Worm (Caenorhabditis elegans) whole organism, young adult: Measurements from ENCODE around the gene C09F9.1.

Source experiments
- B0261.1 ChIP-seq: sonication (generic microtip); optimal IDR thresholded peaks from 2 replicates; lab custom pipeline; 2016; ENCODE audit warnings: mild to moderate bottlenecking, missing genetic modification characterization, moderate library complexity, missing compliant biosample characterization
- F37B4.10 ChIP-seq: fragments of 200-800 bp; sonication (Bioruptor generic); IDR thresholded peaks from 2 replicates; pipeline ENCODE4 v1.3.6; 2022; ENCODE audit warnings: missing genetic modification characterization, missing compliant biosample characterization
- bed-1 ChIP-seq: fragments of 200-800 bp; sonication (Bioruptor generic); IDR thresholded peaks from 2 replicates; pipeline ENCODE4 v1.3.6; 2022; ENCODE audit warnings: missing genetic modification reagents, missing genetic modification characterization, missing compliant biosample characterization
- ceh-91 ChIP-seq: fragments of 200-800 bp; sonication (Bioruptor generic); IDR thresholded peaks from 2 replicates; pipeline ENCODE4 v1.3.6; 2022; ENCODE audit warnings: missing genetic modification reagents, missing genetic modification characterization, missing compliant biosample characterization
- chd-7 ChIP-seq: sonication (generic microtip); optimal IDR thresholded peaks from 2 replicates; lab custom pipeline; 2016; ENCODE audit warnings: mild to moderate bottlenecking, missing genetic modification characterization, moderate library complexity, missing compliant biosample characterization
- efl-1 ChIP-seq: fragments of 150-350 bp; optimal IDR thresholded peaks from 2 replicates; lab custom pipeline; 2014; ENCODE audit warnings: missing biosample characterization, missing genetic modification reagents, missing genetic modification characterization
- hsf-1 ChIP-seq: fragments of 200-800 bp; sonication (Bioruptor generic); IDR thresholded peaks from 2 replicates; pipeline ENCODE4 v1.3.6; 2022; ENCODE audit warnings: missing genetic modification reagents, missing genetic modification characterization, missing compliant biosample characterization
- pbrm-1 ChIP-seq: fragments of 200-800 bp; sonication (Bioruptor generic); IDR thresholded peaks from 2 replicates; pipeline ENCODE4 v1.3.6; 2022; ENCODE audit warnings: missing genetic modification reagents, missing genetic modification characterization, missing compliant biosample characterization
- snpc-4 ChIP-seq, 5 experiments: fragments of 150-350 bp in 1 of 5; sonication (generic microtip) in 4 of 5; optimal IDR thresholded peaks; 2 replicates each; lab custom pipeline; 2014 to 2018; ENCODE audit warnings: missing genetic modification characterization in 5 of 5, missing biosample characterization in 3 of 5, antibody characterized with exemption in 2 of 5, mild to moderate bottlenecking in 2 of 5, missing compliant biosample characterization in 2 of 5, missing genotype in 2 of 5, moderate library complexity in 2 of 5, missing genetic modification reagents in 1 of 5
- somi-1 ChIP-seq: fragments of 200-800 bp; sonication (Bioruptor generic); optimal IDR thresholded peaks from 2 replicates; lab custom pipeline; 2018; ENCODE audit warnings: mild to moderate bottlenecking, missing genetic modification characterization, missing compliant biosample characterization

ce11 chrII:14706479-14706878, 8.3 kb downstream of the C09F9.1 start:
- no peak for TF ChIP-seq bed-1 (GFP tag; lab: Robert Waterston, UW)
- no peak for TF ChIP-seq somi-1 (GFP tag; lab: Kevin White, UChicago)
- no peak for TF ChIP-seq pbrm-1 (GFP tag; lab: Robert Waterston, UW)
- no peak for TF ChIP-seq efl-1
- no peak for TF ChIP-seq F37B4.10
- TF ChIP-seq chd-7 (tag; lab: Kevin White, UChicago), result no peak
- no peak for TF ChIP-seq hsf-1 (GFP tag; lab: Robert Waterston, UW)
- no peak for TF ChIP-seq snpc-4 (GFP tag; optimal IDR thresholded peaks at IDR 0.05; lab: Kevin White, UChicago)
- TF ChIP-seq snpc-4 (tag; optimal IDR thresholded peaks at IDR 0.05; lab: Kevin White, UChicago), result no peak
- no peak for TF ChIP-seq ceh-91 (GFP tag; lab: Robert Waterston, UW)
- no peak for TF ChIP-seq B0261.1
